Worm (Caenorhabditis elegans) whole organism, L4 larva: Measurements from ENCODE around the gene T26A5.2.

Experiments used
- F44E2.7 ChIP-seq: fragments of 200-800 bp; sonication (Bioruptor generic); IDR thresholded peaks from 2 replicates; pipeline ENCODE4 v2.1.2; 2022; ENCODE audit warnings: missing genetic modification characterization, missing compliant biosample characterization
- ceh-20 ChIP-seq: fragments of 200-800 bp; sonication (Bioruptor generic); IDR thresholded peaks from 2 replicates; pipeline ENCODE4 v1.3.6; 2022; ENCODE audit warnings: missing genetic modification reagents, missing genetic modification characterization, missing compliant biosample characterization
- snpc-4 ChIP-seq: fragments of 150-350 bp; optimal IDR thresholded peaks from 2 replicates; lab custom pipeline; 2014; ENCODE audit warnings: missing biosample characterization, missing genetic modification characterization

DNA sequence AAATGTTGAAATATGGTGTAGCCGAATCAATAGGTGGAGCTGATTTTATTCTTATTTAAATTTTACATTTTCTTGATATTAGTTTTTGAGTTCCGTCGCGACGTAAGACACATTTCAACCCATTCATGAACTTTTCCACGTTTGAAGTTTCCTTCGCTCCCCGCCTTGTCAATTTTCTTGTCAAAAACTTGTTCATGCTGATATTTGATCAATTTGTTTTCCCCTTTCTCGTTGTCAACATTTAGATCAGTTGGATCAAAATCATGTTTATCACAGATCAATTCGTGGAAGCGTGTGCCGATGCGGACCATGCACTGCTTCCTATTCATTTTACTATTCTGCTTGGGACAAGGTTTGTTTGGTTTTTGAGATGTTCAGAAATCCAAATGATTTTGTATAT lies 15.8 kb downstream of the T26A5.2 start, which contains the start of gene chtb-2:
- TF ChIP-seq F44E2.7 = no peak
- TF ChIP-seq ceh-20 (GFP tag; lab: Robert Waterston, UW) = no peak
- no peak for TF ChIP-seq snpc-4 (tag; lab: Kevin White, UChicago)
